Worm (Caenorhabditis elegans): ENCODE results near the gene coq-6.

Gene coq-6

DNA sequence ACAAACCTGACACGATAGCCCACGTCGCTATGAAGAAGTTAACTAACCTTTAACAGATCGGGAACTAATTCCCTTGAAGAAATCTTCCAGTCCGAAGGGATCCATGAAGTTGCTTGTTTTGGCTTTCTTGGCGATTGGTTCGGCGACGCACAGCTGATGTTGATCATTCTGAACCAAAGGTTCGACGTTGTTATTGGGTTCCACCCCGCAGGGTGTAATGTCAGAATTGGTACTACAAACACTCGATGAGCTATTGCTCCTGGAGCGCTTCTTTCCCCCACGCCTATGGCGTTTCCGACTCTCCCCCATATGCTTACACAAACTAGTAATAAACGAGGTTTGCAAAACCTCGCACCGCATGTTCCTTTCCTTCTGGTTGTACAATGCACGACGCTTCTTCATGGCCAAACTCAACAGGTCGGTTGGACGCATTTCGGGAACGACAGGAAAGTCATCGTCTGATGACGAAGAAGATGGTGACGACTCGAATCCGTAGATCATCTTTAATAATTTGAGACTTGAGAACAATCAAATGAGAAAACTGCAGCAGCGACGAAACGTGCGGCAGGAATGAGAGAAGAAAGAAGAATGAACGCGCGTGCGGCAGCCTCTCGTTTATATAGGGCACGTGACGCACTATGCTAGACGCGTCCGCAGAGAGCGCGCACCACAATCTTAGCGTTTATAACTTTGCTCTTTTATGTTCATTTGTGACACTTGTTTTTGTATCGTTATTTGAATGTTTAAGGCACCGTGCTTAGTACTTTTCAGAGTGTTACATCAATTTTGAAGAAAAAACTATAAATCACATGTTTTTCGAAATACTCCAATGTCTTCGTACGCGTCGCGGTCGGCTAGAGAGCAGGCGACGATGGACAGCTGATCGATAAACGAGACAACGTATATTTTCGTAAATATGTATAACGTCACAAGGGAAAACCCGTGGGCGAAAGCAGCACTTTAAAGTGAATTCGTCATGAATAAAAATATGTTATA, 7.4 kb downstream of the coq-6 start, which contains the start of gene tos-1:
TSS of gene tos-1 (minus strand) at position 575 of the 996 bp plus-strand sequence.
- TF ChIP-seq lsy-2 (tag; optimal IDR thresholded peaks at IDR 0.05) (peak; percentile 91 to 95), sem-4 (tag; optimal IDR thresholded peaks at IDR 0.05) (peak; percentile 96), alr-1 (tag; optimal IDR thresholded peaks at IDR 0.05) (no peak), lin-39 (tag; optimal IDR thresholded peaks at IDR 0.05) (peak; percentile 59), R02D3.7 (tag; optimal IDR thresholded peaks at IDR 0.05) (peak; percentile 64), skn-1 (tag; optimal IDR thresholded peaks at IDR 0.05) (no peak), mab-5 (tag; optimal IDR thresholded peaks at IDR 0.05) (peak; percentile 96), gmeb-1 (tag; optimal IDR thresholded peaks at IDR 0.05) (peak; percentile 92), nhr-77 (tag; optimal IDR thresholded peaks at IDR 0.05) (peak; percentile 88), nhr-25 (tag; optimal IDR thresholded peaks at IDR 0.05) (peak; percentile 98), nhr-10 (tag; optimal IDR thresholded peaks at IDR 0.05) (peak; percentile 86), egl-27 (tag; optimal IDR thresholded peaks at IDR 0.05) (peak; percentile 95), aly-2 (tag; optimal IDR thresholded peaks at IDR 0.05) (peak; percentile 43), peb-1 (tag; optimal IDR thresholded peaks at IDR 0.05) (no peak), lin-11 (tag; optimal IDR thresholded peaks at IDR 0.05) (peak; percentile 74), elt-3 (tag; optimal IDR thresholded peaks at IDR 0.05) (no peak), ama-1 (optimal IDR thresholded peaks at IDR 0.05) (peak; percentile 99), mdl-1 (tag; optimal IDR thresholded peaks at IDR 0.05) (peak; percentile 98 to 99), nhr-129 (tag; optimal IDR thresholded peaks at IDR 0.05) (peak; percentile 95), F13H6.1 (tag; optimal IDR thresholded peaks at IDR 0.05) (peak; percentile 99), ceh-16 (tag; optimal IDR thresholded peaks at IDR 0.05) (peak; percentile 61), unc-39 (tag; optimal IDR thresholded peaks at IDR 0.05) (peak; percentile 51), unc-55 (GFP tag; optimal IDR thresholded peaks at IDR 0.05) (peak; percentile 91), nhr-23 (tag; optimal IDR thresholded peaks at IDR 0.05) (peak; percentile 30), dmd-4 (tag; optimal IDR thresholded peaks at IDR 0.05) (no peak), mbf-1 (tag; optimal IDR thresholded peaks at IDR 0.05) (no peak), sma-3 (GFP tag; optimal IDR thresholded peaks at IDR 0.05) (peak; percentile 100), ZK546.5 (tag; optimal IDR thresholded peaks at IDR 0.05) (peak; percentile 70), sma-9 (GFP tag; optimal IDR thresholded peaks at IDR 0.05) (peak; percentile 90), sma-9 (tag; optimal IDR thresholded peaks at IDR 0.05) (no peak), ztf-4 (tag; optimal IDR thresholded peaks at IDR 0.05) (peak; percentile 91), nhr-12 (tag; optimal IDR thresholded peaks at IDR 0.05) (no peak), crh-2 (tag; optimal IDR thresholded peaks at IDR 0.05) (peak; percentile 98), nhr-21 (tag; optimal IDR thresholded peaks at IDR 0.05) (peak; percentile 98), nhr-237 (tag; optimal IDR thresholded peaks at IDR 0.05) (peak; percentile 71), nhr-6 (tag; optimal IDR thresholded peaks at IDR 0.05) (peak; percentile 96), ztf-11 (tag; optimal IDR thresholded peaks at IDR 0.05) (peak; percentile 32), lin-13 (GFP tag; optimal IDR thresholded peaks at IDR 0.05) (peak; percentile 93), Y55F3AM.14 (GFP tag; optimal IDR thresholded peaks at IDR 0.05) (peak; percentile 98), snpc-4 (tag; optimal IDR thresholded peaks at IDR 0.05) (peak; percentile 50), elt-1 (tag; optimal IDR thresholded peaks at IDR 0.05) (no peak), nhr-11 (tag; optimal IDR thresholded peaks at IDR 0.05) (peak; percentile 79), fos-1 (tag; optimal IDR thresholded peaks at IDR 0.05) (peak; percentile 95), ztf-1 (GFP tag; conservative IDR thresholded peaks at IDR 0.05) (peak; percentile 94; the same call in 1 of the 2 replicates), C34F6.9 (tag; optimal IDR thresholded peaks at IDR 0.05) (peak; percentile 99), blmp-1 (tag; optimal IDR thresholded peaks at IDR 0.05; ENCODE audit: insufficient read depth) (peak; percentile 89), zag-1 (tag; optimal IDR thresholded peaks at IDR 0.05) (peak; percentile 94), ceh-82 (tag; optimal IDR thresholded peaks at IDR 0.05) (peak; percentile 82), unc-62 (GFP tag; optimal IDR thresholded peaks at IDR 0.05) (peak; percentile 74)
